Fruit fly (Drosophila melanogaster) Kc167 (cell line): ENCODE results near the gene CG6724.

Experiments
- h ChIP-seq: fragments of >200 bp; optimal IDR thresholded peaks from 3 replicates; lab custom pipeline; 2018; ENCODE audit warnings: missing external identifiers
- insv ChIP-seq: fragments of >200 bp; optimal IDR thresholded peaks from 3 replicates; lab custom pipeline; 2018; ENCODE audit warnings: missing external identifiers
- psq ChIP-seq: fragments of >200 bp; optimal IDR thresholded peaks from 2 replicates; lab custom pipeline; 2017; ENCODE audit warnings: missing external identifiers
- ttk ChIP-seq: sonication (Bioruptor generic); optimal IDR thresholded peaks from 2 replicates; lab custom pipeline; 2017; ENCODE audit warnings: missing external identifiers

DNA sequence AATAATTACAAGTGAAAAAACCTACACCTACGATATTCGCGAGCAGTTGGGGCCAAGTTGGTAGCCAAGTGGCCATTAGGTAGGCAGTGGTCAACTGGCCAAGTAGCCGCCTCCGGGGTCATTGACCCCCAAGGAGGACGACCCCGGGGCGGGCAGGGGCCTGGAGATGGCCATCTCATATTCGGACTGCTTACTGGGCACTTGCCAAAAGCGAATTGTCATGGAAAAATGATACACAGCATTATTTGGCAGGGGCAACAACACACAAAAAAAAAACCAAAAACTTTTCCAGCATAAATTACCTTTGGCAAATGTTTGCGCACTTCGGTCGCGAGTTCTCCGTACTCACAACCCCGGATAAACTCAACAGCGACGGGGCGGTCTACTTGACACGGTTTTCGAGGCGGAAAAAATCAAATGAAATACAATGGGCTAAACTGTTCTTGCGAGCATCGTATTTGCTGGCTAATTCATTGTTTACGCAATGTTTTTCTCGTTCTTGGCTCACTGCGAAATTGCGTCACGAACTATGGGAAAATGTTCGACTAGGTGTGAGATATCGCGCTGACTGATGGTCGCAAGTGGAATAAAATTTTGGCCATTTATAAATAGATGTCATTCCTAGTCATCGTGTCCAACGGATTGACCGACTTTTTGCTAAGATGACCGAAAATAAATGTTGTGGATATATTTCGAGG lies 18.7 kb downstream of the CG6724 start:
- TF ChIP-seq h (lab: Kevin White, UChicago) (no peak), psq (no peak), insv (no peak), ttk (lab: Kevin White, UChicago) (no peak)
